Fruit fly (Drosophila melanogaster) Kc167 (cell line): ENCODE measurements around the gene Dnaaf6.

Experiments
- Myc ChIP-seq: fragments of >200 bp; optimal IDR thresholded peaks from 2 replicates; lab custom pipeline; 2017; ENCODE audit warnings: missing external identifiers
- Sin3A ChIP-seq: fragments of >200 bp; optimal IDR thresholded peaks from 2 replicates; lab custom pipeline; 2018; ENCODE audit warnings: missing external identifiers
- h ChIP-seq: fragments of >200 bp; optimal IDR thresholded peaks from 3 replicates; lab custom pipeline; 2018; ENCODE audit warnings: missing external identifiers
- insv ChIP-seq: fragments of >200 bp; optimal IDR thresholded peaks from 3 replicates; lab custom pipeline; 2018; ENCODE audit warnings: missing external identifiers
- psq ChIP-seq: fragments of >200 bp; optimal IDR thresholded peaks from 2 replicates; lab custom pipeline; 2017; ENCODE audit warnings: missing external identifiers
- ttk ChIP-seq: sonication (Bioruptor generic); optimal IDR thresholded peaks from 2 replicates; lab custom pipeline; 2017; ENCODE audit warnings: missing external identifiers

The Dnaaf6 gene

DNA sequence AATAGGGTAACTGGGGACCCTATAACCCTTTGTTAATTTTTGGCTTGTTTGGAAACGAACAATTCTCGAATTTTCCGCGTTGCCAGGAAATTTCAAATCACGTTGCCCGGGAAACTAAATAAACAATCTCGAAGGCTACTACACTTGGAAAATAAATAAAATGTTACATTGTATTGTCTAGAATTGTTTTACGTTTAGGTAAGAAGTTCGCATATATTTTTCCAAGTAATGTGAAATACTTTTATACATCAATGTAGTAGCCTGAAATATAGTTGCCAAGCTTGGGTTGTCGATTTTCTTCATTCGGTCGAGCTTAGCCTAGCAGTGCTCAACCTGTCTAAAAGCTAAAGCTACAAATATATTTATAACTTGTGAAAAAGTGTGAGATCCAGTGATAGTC lies at the start of gene Dnaaf6:
Gene Dnaaf6 (plus strand): TSS at position 301 of the 400 bp plus-strand sequence.
- TF ChIP-seq ttk (lab: Kevin White, UChicago) (no peak), psq (lab: Kevin White, UChicago) (no peak), insv (lab: Kevin White, UChicago) (no peak), Myc (lab: Kevin White, UChicago) (no peak), h (lab: Kevin White, UChicago) (no peak), Sin3A (lab: Kevin White, UChicago) (no peak)

DNA sequence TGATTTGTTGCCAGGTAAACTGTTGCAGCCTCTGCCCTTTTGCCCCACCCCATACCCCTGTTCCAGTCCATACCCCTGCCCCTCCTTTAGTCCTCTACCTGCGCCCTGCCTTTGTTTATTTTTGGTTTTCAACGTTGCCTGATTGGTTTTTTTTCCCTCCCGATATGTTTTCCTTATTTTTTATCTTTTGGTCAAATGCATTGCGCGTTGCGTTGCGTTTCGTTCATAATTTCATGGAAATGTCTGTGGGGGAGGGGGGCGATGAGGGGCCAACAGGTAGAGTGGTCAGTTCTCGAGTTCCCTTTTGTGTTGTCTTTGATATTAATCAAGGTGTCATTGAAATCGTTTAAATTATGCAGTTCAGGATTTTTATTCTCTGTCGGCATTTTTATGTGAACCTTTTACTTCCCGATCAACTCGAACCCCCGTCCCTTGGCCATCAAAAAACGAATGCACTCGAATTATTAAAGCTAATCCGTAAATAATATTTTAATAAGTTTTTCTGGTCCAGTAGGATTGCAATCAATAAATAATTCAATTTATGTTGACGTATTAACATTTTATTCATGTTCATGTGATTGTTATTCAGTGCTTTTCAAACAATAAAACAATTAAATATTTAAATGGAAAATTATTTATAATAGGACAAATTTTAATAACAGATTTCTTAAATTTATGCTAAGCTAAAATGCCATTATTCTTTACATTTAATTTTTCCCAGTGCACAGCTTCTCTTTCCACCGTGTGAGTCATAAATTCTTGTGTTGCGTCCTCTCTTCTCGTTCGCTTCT lies 49.6 kb upstream of the Dnaaf6 start:
- no peak for TF ChIP-seq Myc (lab: Kevin White, UChicago)
- TF ChIP-seq Sin3A (lab: Kevin White, UChicago), result no peak
- no peak for TF ChIP-seq h (lab: Kevin White, UChicago)
- TF ChIP-seq ttk (lab: Kevin White, UChicago), result no peak
- no peak for TF ChIP-seq psq (lab: Kevin White, UChicago)
- TF ChIP-seq insv (lab: Kevin White, UChicago), result no peak

DNA sequence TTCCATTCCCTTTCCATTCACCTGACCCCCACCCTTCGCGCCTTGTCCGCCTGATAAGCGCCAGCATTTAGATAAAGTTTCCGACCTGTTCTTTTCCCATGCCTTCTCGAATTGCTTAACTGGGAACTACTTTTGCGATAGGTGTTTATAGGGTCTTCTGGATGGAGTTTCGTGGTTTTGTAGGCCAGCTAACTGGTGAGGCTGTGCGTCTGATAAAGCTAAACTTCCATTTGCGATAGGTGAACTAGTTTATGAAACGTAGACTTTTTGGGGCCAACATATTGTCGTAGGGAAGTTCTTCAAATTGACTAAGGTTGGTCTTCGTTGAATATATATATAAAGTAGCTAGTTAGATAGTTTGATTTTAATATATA lies 49.0 kb upstream of the Dnaaf6 start:
- TF ChIP-seq Sin3A (lab: Kevin White, UChicago) (no peak), h (lab: Kevin White, UChicago) (no peak), ttk (lab: Kevin White, UChicago) (no peak), insv (lab: Kevin White, UChicago) (no peak), Myc (lab: Kevin White, UChicago) (no peak), psq (lab: Kevin White, UChicago) (no peak)

DNA sequence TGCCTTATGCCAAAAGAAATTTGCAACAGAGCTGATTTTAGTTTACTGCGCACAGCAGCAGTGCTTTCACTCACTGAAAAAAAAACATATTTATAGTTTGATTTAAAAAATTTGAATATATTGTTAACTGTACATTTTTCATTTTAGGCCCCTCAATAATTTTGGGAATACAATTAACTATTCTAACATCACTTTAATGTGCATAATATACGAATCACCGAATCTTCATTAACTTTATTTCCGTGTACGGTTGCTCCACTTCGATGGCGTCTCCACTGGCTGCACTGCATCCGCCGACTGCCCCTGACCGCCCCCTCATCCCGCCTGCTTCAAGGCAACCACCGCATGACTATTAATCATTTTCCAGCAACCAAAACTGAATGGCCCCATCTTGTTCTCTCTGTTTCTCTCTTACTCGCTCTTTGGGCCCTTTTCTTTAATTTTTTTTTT lies 47.8 kb upstream of the Dnaaf6 start:
- TF ChIP-seq ttk (lab: Kevin White, UChicago) (no peak), h (lab: Kevin White, UChicago) (no peak), insv (lab: Kevin White, UChicago) (no peak), Myc (lab: Kevin White, UChicago) (no peak), psq (lab: Kevin White, UChicago) (no peak), Sin3A (lab: Kevin White, UChicago) (no peak)

DNA sequence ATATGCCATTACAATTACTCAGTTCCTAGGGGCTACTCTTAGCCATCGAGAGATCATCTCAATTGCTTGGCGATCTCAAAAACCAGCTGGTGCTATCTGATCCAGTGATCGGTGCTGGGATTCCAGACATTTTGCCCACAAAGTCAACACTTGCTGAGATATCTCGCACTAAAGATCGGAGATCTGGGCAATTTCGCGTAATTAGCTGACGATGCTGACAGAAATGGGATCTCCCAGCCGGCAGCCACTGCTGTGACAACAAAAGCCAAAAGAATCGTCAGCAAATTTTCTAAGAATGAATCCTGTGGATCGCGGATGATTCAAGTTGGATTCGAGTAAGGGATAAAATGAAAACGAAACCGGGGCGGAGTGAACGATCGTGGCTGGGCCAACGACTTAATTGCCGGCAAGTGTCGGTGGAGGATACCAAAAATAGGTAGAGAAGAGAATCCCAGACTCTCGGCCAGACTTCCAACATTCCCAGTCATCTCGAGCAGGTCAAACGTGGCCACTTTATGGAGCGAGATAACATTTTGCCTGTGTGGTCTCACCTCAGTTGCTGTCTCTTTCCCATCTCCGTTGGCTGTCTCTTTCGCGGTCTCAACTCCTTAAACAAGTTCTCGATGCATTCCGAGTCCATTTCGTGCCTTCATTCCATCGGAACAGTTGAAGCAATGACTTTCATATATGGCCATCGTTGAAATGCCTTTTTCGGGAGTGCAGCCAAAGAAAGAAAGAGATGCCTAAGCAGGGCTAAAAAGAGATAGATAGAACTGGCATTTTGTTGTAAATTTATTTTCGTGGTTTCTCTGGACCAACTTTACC lies 46.7 kb upstream of the Dnaaf6 start:
- no peak for TF ChIP-seq Myc (lab: Kevin White, UChicago)

DNA sequence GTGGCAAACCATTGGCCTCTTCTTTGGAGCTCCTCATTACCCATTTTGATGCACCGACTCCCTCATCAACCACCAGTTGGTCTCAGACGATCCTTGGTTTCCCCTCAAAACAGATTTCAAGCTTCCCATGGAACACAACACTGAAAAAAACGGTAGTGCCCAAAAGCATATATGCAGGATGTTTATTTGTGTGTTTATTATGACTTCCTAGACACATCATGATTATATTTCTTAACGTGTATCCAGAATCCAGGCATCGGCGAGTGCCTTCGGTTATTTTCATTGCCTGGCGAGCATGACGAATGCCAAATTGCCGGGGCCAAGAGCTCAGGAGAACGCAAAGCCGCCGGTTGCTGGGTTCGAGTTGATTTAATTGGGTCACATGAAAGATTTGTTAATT lies 44.8 kb upstream of the Dnaaf6 start:
- TF ChIP-seq h (lab: Kevin White, UChicago) (no peak), psq (lab: Kevin White, UChicago) (no peak), Sin3A (lab: Kevin White, UChicago) (no peak), ttk (lab: Kevin White, UChicago) (no peak), insv (lab: Kevin White, UChicago) (no peak), Myc (lab: Kevin White, UChicago) (no peak)

DNA sequence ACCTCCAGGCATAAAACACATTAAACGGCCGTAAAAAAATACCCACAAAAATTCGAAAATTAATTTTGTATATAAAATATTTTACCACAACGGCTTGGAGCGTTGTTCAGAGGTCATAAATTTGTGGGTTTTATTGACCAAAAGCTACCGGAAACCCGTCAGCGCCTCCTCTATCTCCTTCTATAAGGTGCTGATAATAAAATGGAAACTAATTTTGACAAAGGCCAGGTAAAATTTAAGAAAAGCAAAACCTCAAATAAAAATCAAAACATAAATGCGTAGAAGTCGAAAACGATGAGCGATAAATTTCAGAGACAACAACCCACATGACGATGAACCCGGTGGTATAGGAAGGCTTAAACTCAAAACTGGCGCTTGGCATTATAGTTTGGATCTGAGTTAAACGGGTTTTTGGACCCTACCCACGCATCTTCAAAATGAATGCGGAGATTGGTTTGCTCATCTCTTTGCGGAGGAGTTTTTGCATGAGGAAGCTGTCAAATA lies 43.7 kb upstream of the Dnaaf6 start:
- no peak for TF ChIP-seq Sin3A (lab: Kevin White, UChicago)
- no peak for TF ChIP-seq Myc (lab: Kevin White, UChicago)
- no peak for TF ChIP-seq h (lab: Kevin White, UChicago)
- no peak for TF ChIP-seq ttk (lab: Kevin White, UChicago)
- no peak for TF ChIP-seq psq (lab: Kevin White, UChicago)
- TF ChIP-seq insv (lab: Kevin White, UChicago), result no peak

DNA sequence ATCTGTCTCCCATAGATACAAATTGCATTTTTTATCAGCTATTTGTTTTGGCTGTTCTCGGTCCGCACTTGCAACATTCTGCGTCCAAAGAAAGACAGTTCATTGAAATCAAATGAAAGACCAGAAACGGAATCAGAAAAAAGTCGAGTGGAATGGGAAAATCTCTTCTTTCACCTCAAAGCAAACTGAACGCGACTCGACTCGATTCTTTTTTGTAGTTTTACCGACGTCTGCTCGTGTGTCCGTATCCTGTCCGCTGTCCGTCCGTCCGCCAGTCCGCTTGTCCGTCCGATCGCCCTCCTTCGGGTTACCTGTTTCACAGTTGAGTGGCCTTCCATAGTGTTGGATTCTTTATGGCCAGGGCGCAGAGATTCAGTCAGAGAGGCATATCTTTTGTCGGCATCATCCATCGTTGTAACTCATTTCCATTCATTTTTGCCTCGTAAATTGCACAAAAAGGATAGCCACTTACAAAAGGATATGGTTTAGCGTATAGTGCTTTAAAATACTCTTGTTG lies 42.5 kb upstream of the Dnaaf6 start:
- no peak for TF ChIP-seq insv (lab: Kevin White, UChicago)
- no peak for TF ChIP-seq psq (lab: Kevin White, UChicago)
- TF ChIP-seq h (lab: Kevin White, UChicago), result no peak
- no peak for TF ChIP-seq Myc (lab: Kevin White, UChicago)
- TF ChIP-seq ttk (lab: Kevin White, UChicago), result no peak
- no peak for TF ChIP-seq Sin3A (lab: Kevin White, UChicago)

DNA sequence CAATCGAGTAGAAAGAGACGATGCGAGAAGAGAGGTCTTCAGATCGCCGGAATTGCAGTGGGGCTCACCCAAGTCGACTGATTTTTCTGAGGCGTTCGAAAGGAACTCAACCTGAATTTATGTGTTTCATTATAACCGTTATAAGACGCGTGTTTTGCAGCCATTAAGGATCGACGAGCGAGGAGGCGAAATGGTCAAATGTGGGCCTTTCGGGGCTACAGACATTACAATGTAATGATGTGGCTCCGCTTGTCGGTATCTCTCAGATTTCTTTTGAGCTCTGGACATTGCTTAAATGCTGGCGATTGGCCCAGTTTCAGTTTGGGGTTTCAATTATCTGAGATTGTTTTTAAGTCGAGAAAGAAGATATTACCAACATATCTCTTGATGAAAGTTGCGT lies 41.7 kb upstream of the Dnaaf6 start:
- TF ChIP-seq psq (lab: Kevin White, UChicago) (no peak), insv (lab: Kevin White, UChicago) (no peak), h (lab: Kevin White, UChicago) (no peak), Myc (lab: Kevin White, UChicago) (no peak), Sin3A (lab: Kevin White, UChicago) (no peak)

DNA sequence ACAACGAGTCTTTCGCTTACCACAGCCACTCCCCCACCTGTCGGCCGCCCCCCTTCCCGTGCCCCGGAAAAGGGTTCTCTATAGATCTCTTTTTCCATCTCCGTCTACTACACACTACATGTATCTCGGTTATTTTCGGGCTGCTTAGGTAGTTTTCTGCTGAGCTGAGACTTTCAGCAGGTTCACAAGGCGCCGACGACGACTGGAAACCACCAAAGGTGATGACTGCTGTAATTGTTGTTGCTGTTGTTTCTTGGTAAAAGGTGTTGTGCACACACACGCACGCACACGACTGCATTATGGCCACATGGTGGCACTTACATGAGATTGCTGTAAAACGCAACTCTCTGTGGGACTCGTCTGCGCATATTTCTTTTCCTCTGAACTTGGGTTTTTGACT lies 40.9 kb upstream of the Dnaaf6 start:
- TF ChIP-seq ttk (lab: Kevin White, UChicago) (no peak), Sin3A (lab: Kevin White, UChicago) (no peak), Myc (lab: Kevin White, UChicago) (no peak), psq (lab: Kevin White, UChicago) (no peak), h (lab: Kevin White, UChicago) (no peak), insv (lab: Kevin White, UChicago) (no peak)

DNA sequence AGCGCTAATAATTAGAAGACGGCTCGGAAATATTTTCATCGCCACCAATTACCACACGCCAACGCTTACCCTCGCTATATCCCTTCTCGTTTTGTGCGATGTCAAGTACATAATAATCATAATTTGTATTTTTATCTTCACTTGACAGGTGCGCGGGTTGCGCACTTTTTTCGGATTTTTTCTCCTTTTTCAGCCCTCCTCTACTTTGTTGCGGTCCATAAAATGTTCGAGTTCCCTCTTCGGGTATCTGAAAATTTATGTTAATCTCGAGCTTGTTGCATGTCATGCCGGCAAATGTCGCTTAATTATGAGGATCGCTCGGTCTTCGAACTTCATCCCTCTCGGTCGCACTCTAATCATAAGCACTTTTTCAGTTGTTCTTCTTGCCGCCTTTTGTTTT lies 39.4 kb upstream of the Dnaaf6 start:
- no peak for TF ChIP-seq h (lab: Kevin White, UChicago)
- TF ChIP-seq Sin3A (lab: Kevin White, UChicago), result no peak
- no peak for TF ChIP-seq ttk (lab: Kevin White, UChicago)
- no peak for TF ChIP-seq Myc (lab: Kevin White, UChicago)
- no peak for TF ChIP-seq psq (lab: Kevin White, UChicago)
- no peak for TF ChIP-seq insv (lab: Kevin White, UChicago)
